Fruit fly (Drosophila melanogaster): Measurements from ENCODE around the gene mfrn.

mfrn gene

dm6 chr3R:27988189-27988588 lies 40.4 kb upstream of the mfrn start, which contains the start of gene betaTub97EF (continued):
- 0 out of 2 replicates have a peak, but pooled peaks have one; percentile 7 for TF ChIP-seq CG32767 (GFP tag; IDR thresholded peaks at IDR 0.05)
- no peak for TF ChIP-seq Nf-YC (tag; optimal IDR thresholded peaks at IDR 0.05)
- no peak for TF ChIP-seq CG10959 (GFP tag; IDR thresholded peaks at IDR 0.05)
- TF ChIP-seq CG15696 (tag; optimal IDR thresholded peaks at IDR 0.05) = no peak
- no peak for TF ChIP-seq sc (optimal IDR thresholded peaks at IDR 0.05)
- TF ChIP-seq sc (GFP tag; optimal IDR thresholded peaks at IDR 0.05) = no peak
- no peak for TF ChIP-seq CG30431 (GFP tag; optimal IDR thresholded peaks at IDR 0.05)
- no peak for TF ChIP-seq pzg (GFP tag; optimal IDR thresholded peaks at IDR 0.05)
- TF ChIP-seq zen2 (GFP tag; IDR thresholded peaks at IDR 0.05; ENCODE audit: partially characterized antibody) = no peak
- no peak for TF ChIP-seq sqz (GFP tag; optimal IDR thresholded peaks at IDR 0.05)
- TF ChIP-seq dm (GFP tag; optimal IDR thresholded peaks at IDR 0.05) = no peak
- no peak for TF ChIP-seq ind (GFP tag; optimal IDR thresholded peaks at IDR 0.05)
- TF ChIP-seq amos (GFP tag; IDR thresholded peaks at IDR 0.05; ENCODE audit: partially characterized antibody) = no peak; the same call in 1 of the 2 replicates
- TF ChIP-seq CG31441 (GFP tag; IDR thresholded peaks at IDR 0.05) = no peak
- no peak for TF ChIP-seq tgo (GFP tag; IDR thresholded peaks at IDR 0.05)
- TF ChIP-seq CG12942 (GFP tag; optimal IDR thresholded peaks at IDR 0.05) = no peak
- TF ChIP-seq CG31224 (GFP tag; IDR thresholded peaks at IDR 0.05) = no peak
- no peak for TF ChIP-seq pb (GFP tag; optimal IDR thresholded peaks at IDR 0.05)
- TF ChIP-seq Lim3 (GFP tag; IDR thresholded peaks at IDR 0.05) = no peak
- no peak for TF ChIP-seq gsb (GFP tag; IDR thresholded peaks at IDR 0.05)
- peak; percentile 40; the same call in 1 of the 3 replicates for TF ChIP-seq Dbx (GFP tag; IDR thresholded peaks at IDR 0.05)
- TF ChIP-seq CG1233 (GFP tag; optimal IDR thresholded peaks at IDR 0.05) = no peak
- no peak for TF ChIP-seq CG12659 (GFP tag; optimal IDR thresholded peaks at IDR 0.05)
- no peak for TF ChIP-seq nau (GFP tag; optimal IDR thresholded peaks at IDR 0.05)
- 0 out of 3 replicates have a peak, but pooled peaks have one; percentile 15 for TF ChIP-seq zfh1 (GFP tag; IDR thresholded peaks at IDR 0.05)
- TF ChIP-seq trh (GFP tag; optimal IDR thresholded peaks at IDR 0.05) = no peak
- TF ChIP-seq sug (tag; optimal IDR thresholded peaks at IDR 0.05) = no peak
- TF ChIP-seq lov (optimal IDR thresholded peaks at IDR 0.05) = no peak
- no peak for TF ChIP-seq lov (GFP tag; IDR thresholded peaks at IDR 0.05)
- no peak for TF ChIP-seq unc-4 (GFP tag; IDR thresholded peaks at IDR 0.05; ENCODE audit: partially characterized antibody)
- TF ChIP-seq CG7963 (GFP tag; IDR thresholded peaks at IDR 0.05; ENCODE audit: partially characterized antibody) = no peak
- TF ChIP-seq CrebB (tag; optimal IDR thresholded peaks at IDR 0.05) = no peak
- TF ChIP-seq CG14965 (GFP tag; optimal IDR thresholded peaks at IDR 0.05; ENCODE audit: borderline replicate concordance) = no peak
- TF ChIP-seq repo (GFP tag; optimal IDR thresholded peaks at IDR 0.05) = no peak
- no peak for TF ChIP-seq Abd-B (GFP tag; optimal IDR thresholded peaks at IDR 0.05)
- no peak for TF ChIP-seq oc (tag; optimal IDR thresholded peaks at IDR 0.05)
- no peak for TF ChIP-seq Lhr (GFP tag; optimal IDR thresholded peaks at IDR 0.05)
- no peak for TF ChIP-seq CG18619 (GFP tag; optimal IDR thresholded peaks at IDR 0.05)
- TF ChIP-seq en (GFP tag; optimal IDR thresholded peaks at IDR 0.05) = no peak
- TF ChIP-seq CG10147 (GFP tag; optimal IDR thresholded peaks at IDR 0.05) = no peak
- TF ChIP-seq B-H1 (GFP tag; IDR thresholded peaks at IDR 0.05) = no peak
- no peak for TF ChIP-seq CG30020 (tag; optimal IDR thresholded peaks at IDR 0.05)
- TF ChIP-seq ham (GFP tag; IDR thresholded peaks at IDR 0.05) = no peak
- no peak for TF ChIP-seq CG10979 (tag; optimal IDR thresholded peaks at IDR 0.05)
- no peak for TF ChIP-seq CG7745 (tag; optimal IDR thresholded peaks at IDR 0.05)
- no peak for TF ChIP-seq CG11093 (GFP tag; IDR thresholded peaks at IDR 0.05)
- no peak for TF ChIP-seq ems (GFP tag; optimal IDR thresholded peaks at IDR 0.05)
- no peak for TF ChIP-seq CG30403 (GFP tag; optimal IDR thresholded peaks at IDR 0.05)
- no peak for TF ChIP-seq BEAF-32 (GFP tag; optimal IDR thresholded peaks at IDR 0.05)
- no peak for TF ChIP-seq CG4424 (GFP tag; optimal IDR thresholded peaks at IDR 0.05)
- no peak for TF ChIP-seq gfzf (GFP tag; optimal IDR thresholded peaks at IDR 0.05)
- TF ChIP-seq CG3995 (GFP tag; optimal IDR thresholded peaks at IDR 0.05) = peak; percentile 79

Measured in whole organism, embryonic.